Fruit fly (Drosophila melanogaster): ENCODE measurements around the gene Mnt.

Gene Mnt

DNA sequence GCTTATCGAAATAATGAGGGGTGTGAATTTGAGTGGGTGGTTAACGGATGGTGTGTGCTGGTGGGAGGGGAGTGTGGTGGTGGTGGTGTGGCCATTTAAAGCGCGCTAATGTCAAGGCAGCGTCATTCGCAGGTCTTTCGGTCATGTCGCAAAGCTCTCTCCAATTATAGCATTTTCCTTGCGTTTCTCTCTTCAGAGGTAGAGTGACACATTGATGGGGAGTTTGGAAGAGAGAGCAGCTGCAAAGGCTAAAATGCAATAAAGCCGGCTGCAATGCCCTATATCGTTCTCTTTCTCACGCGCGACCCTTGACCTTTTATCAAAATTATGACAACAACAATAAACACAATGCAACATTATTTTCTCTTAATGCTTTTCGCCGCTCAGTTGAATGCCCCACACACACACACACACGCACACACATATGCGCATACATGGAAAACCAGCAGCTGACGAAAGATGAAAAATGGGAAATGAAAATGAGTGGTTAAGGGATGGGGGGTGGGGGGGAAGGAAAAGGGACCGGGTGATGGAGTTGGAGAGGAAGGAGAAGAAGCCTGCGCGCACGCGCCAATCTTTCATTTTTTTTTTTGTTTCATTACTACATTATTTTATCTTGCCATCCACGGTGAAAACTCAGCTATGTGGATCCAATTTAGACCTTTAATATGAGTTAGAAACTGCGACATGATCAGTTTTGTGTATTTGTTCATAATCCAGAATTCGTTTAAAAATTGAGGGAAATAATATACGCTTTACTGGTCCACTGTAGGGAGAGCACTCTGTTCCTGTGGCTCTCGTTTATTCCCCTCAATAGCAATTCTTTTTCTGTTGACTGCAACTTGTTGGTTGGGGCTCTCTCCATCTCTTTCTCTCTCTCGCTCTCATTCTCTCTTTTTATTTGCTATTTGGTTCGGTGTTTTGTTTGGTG lies 20.3 kb downstream of the Mnt start (continued):
- peak; percentile 84 for TF ChIP-seq CG34422 (GFP tag; IDR thresholded peaks at IDR 0.05)
- TF ChIP-seq CG12071 (GFP tag; optimal IDR thresholded peaks at IDR 0.05), result peak; percentile 81
- TF ChIP-seq NfI (GFP tag; optimal IDR thresholded peaks at IDR 0.05), result peak; percentile 79
- no peak; the same call in 2 of the 3 replicates for TF ChIP-seq so (GFP tag; IDR thresholded peaks at IDR 0.05)
- TF ChIP-seq vnd (GFP tag; IDR thresholded peaks at IDR 0.05; ENCODE audit: partially characterized antibody), result no peak
- peak; percentile 66 for TF ChIP-seq croc (GFP tag; conservative IDR thresholded peaks at IDR 0.05)
- TF ChIP-seq sens (GFP tag), result peak; percentile 98
- peak; percentile 84 for TF ChIP-seq CG32772 (GFP tag; IDR thresholded peaks at IDR 0.05)
- TF ChIP-seq z (GFP tag; IDR thresholded peaks at IDR 0.05), result 0 out of 3 replicates have a peak, but pooled peaks have one; percentile 20
- no peak for TF ChIP-seq ato (GFP tag; IDR thresholded peaks at IDR 0.05; ENCODE audit: partially characterized antibody)
- peak; percentile 75; the same call in 2 of the 3 replicates for TF ChIP-seq CG11093 (GFP tag; IDR thresholded peaks at IDR 0.05)
- peak; percentile 94 for TF ChIP-seq Ets65A (GFP tag)
- TF ChIP-seq CG8290 (GFP tag; optimal IDR thresholded peaks at IDR 0.05), result peak; percentile 48
- TF ChIP-seq CG8290 (tag; optimal IDR thresholded peaks at IDR 0.05), result peak in 1 of 2 experiments; percentile 91
- peak; percentile 23 for TF ChIP-seq cato (GFP tag; optimal IDR thresholded peaks at IDR 0.05; ENCODE audit: borderline replicate concordance)
- TF ChIP-seq Dll (GFP tag; IDR thresholded peaks at IDR 0.05; ENCODE audit: partially characterized antibody), result no peak
- TF ChIP-seq nerfin-2 (GFP tag; IDR thresholded peaks at IDR 0.05; ENCODE audit: partially characterized antibody), result no peak
- peak; percentile 78 for TF ChIP-seq Meics (GFP tag; optimal IDR thresholded peaks at IDR 0.05)
- 0 out of 2 replicates have a peak, but pooled peaks have one; percentile 8 for TF ChIP-seq CkIIα-i1 (GFP tag; IDR thresholded peaks at IDR 0.05)
- peak; percentile 75 for TF ChIP-seq E2f1 (GFP tag; IDR thresholded peaks at IDR 0.05)
- TF ChIP-seq gsb-n (tag; optimal IDR thresholded peaks at IDR 0.05), result peak; percentile 78
- TF ChIP-seq Hand (GFP tag; optimal IDR thresholded peaks at IDR 0.05), result peak; percentile 76
- TF ChIP-seq gcm2 (GFP tag; optimal IDR thresholded peaks at IDR 0.05), result peak; percentile 31
- no peak for TF ChIP-seq Bgb (GFP tag; IDR thresholded peaks at IDR 0.05; ENCODE audit: partially characterized antibody)
- TF ChIP-seq bcd (GFP tag; optimal IDR thresholded peaks at IDR 0.05), result peak; percentile 77
- peak; percentile 88 for TF ChIP-seq row (GFP tag; IDR thresholded peaks at IDR 0.05)
- TF ChIP-seq nmo (GFP tag; optimal IDR thresholded peaks at IDR 0.05), result peak; percentile 82
- no peak for TF ChIP-seq Elba2 (GFP tag; optimal IDR thresholded peaks at IDR 0.05)
- peak in 1 of 2 experiments; percentile 56 for TF ChIP-seq crp (GFP tag; optimal IDR thresholded peaks at IDR 0.05)
- TF ChIP-seq CG16815 (GFP tag; optimal IDR thresholded peaks at IDR 0.05), result peak; percentile 79
- TF ChIP-seq Sry-β (GFP tag; optimal IDR thresholded peaks at IDR 0.05), result peak; percentile 1
- TF ChIP-seq CG5245 (GFP tag; optimal IDR thresholded peaks at IDR 0.05), result peak; percentile 68
- TF ChIP-seq CG12942 (GFP tag; optimal IDR thresholded peaks at IDR 0.05), result peak; percentile 63
- TF ChIP-seq Dbx (GFP tag; IDR thresholded peaks at IDR 0.05), result peak; percentile 62; the same call in 2 of the 3 replicates
- TF ChIP-seq CG11247 (GFP tag; IDR thresholded peaks at IDR 0.05), result peak; percentile 71
- TF ChIP-seq CrebB (tag; optimal IDR thresholded peaks at IDR 0.05), result peak; percentile 51
- peak; percentile 70; the same call in 1 of the 2 replicates for TF ChIP-seq peb (GFP tag; IDR thresholded peaks at IDR 0.05)
- peak; percentile 59 for TF ChIP-seq kay (GFP tag; optimal IDR thresholded peaks at IDR 0.05)
- peak; percentile 76 for TF ChIP-seq CG5180 (GFP tag; optimal IDR thresholded peaks at IDR 0.05)
- peak; percentile 76 for TF ChIP-seq CG30431 (GFP tag; optimal IDR thresholded peaks at IDR 0.05)
- TF ChIP-seq al (GFP tag; IDR thresholded peaks at IDR 0.05), result no peak
- peak; percentile 42 for TF ChIP-seq crc (GFP tag; optimal IDR thresholded peaks at IDR 0.05)
- TF ChIP-seq CG17385 (GFP tag; optimal IDR thresholded peaks at IDR 0.05), result peak; percentile 78
- TF ChIP-seq MBD-R2 (GFP tag; IDR thresholded peaks at IDR 0.05), result peak; percentile 45; the same call in 1 of the 2 replicates
- peak; percentile 94 for TF ChIP-seq sqz (GFP tag; optimal IDR thresholded peaks at IDR 0.05)
- no peak for TF ChIP-seq MESR4 (GFP tag; optimal IDR thresholded peaks at IDR 0.05)
- TF ChIP-seq h (optimal IDR thresholded peaks at IDR 0.05), result no peak
- peak; percentile 63 for TF ChIP-seq esg (GFP tag; conservative IDR thresholded peaks at IDR 0.05)
- TF ChIP-seq sr (GFP tag; IDR thresholded peaks at IDR 0.05), result no peak
